Worm (Caenorhabditis elegans): ENCODE results near the gene R05D3.8.

Gene R05D3.8

ce11 chrIII:8358213-8358672, at the start of gene R05D3.8, which contains the start of gene rfp-1 (continued):
- TF ChIP-seq lin-35 (GFP tag; optimal IDR thresholded peaks at IDR 0.05) (peak in 1 of 3 experiments; percentile 73), chd-7 (tag; optimal IDR thresholded peaks at IDR 0.05) (no peak), F52B5.7 (tag; optimal IDR thresholded peaks at IDR 0.05) (no peak), snpc-1.1 (tag; optimal IDR thresholded peaks at IDR 0.05; ENCODE audit: insufficient read depth) (no peak), ztf-22 (GFP tag; optimal IDR thresholded peaks at IDR 0.05) (no peak), F37B4.10 (GFP tag; IDR thresholded peaks at IDR 0.05) (0 out of 2 replicates have a peak, but pooled peaks have one; percentile 61), ccch-3 (GFP tag; optimal IDR thresholded peaks at IDR 0.05) (no peak), ztf-26 (tag; optimal IDR thresholded peaks at IDR 0.05) (no peak), ztf-3 (GFP tag; optimal IDR thresholded peaks at IDR 0.05) (no peak), ceh-91 (GFP tag; IDR thresholded peaks at IDR 0.05) (peak; percentile 72), T26A5.8 (tag; optimal IDR thresholded peaks at IDR 0.05) (no peak), zfh-2 (GFP tag; conservative IDR thresholded peaks at IDR 0.05) (no peak), hmg-1.2 (GFP tag; IDR thresholded peaks at IDR 0.05) (peak; percentile 53; the same call in 1 of the 2 replicates), ztf-28 (GFP tag; IDR thresholded peaks at IDR 0.05) (no peak), tbp1 (GFP tag; optimal IDR thresholded peaks at IDR 0.05) (peak; percentile 52), die-1 (tag; optimal IDR thresholded peaks at IDR 0.05) (no peak), snpc-3.4 (tag; optimal IDR thresholded peaks at IDR 0.05) (no peak), nfyb-1 (GFP tag; IDR thresholded peaks at IDR 0.05) (peak; percentile 67; the same call in 1 of the 2 replicates), tbx-9 (tag; optimal IDR thresholded peaks at IDR 0.05; ENCODE audit: borderline replicate concordance) (no peak), F57C9.4 (tag; optimal IDR thresholded peaks at IDR 0.05) (no peak), T07F8.4 (tag; optimal IDR thresholded peaks at IDR 0.05) (no peak), sptf-2 (GFP tag; optimal IDR thresholded peaks at IDR 0.05) (no peak), B0261.1 (tag; optimal IDR thresholded peaks at IDR 0.05) (no peak), dpff-1 (tag; optimal IDR thresholded peaks at IDR 0.05) (no peak), zim-3 (tag; optimal IDR thresholded peaks at IDR 0.05) (no peak), ekl-4 (GFP tag; IDR thresholded peaks at IDR 0.05) (peak; percentile 49; the same call in 1 of the 2 replicates), lir-1 (GFP tag; conservative IDR thresholded peaks at IDR 0.05) (no peak; the same call in 1 of the 2 replicates), nhr-120 (GFP tag; IDR thresholded peaks at IDR 0.05) (no peak), nfya-1 (tag; optimal IDR thresholded peaks at IDR 0.05; ENCODE audit: borderline replicate concordance, insufficient read depth) (no peak), F22D6.2 (tag; optimal IDR thresholded peaks at IDR 0.05) (no peak)

ce11 chrIII:8405449-8405962, 47.4 kb upstream of the R05D3.8 start, which contains the start of the genes ubxn-4 and cyy-1:
ubxn-4 (minus strand) TSS chrIII:8405562.
cyy-1 (plus strand) TSS chrIII:8405874.
- TF ChIP-seq chd-7 (tag; optimal IDR thresholded peaks at IDR 0.05) (no peak), him-1 (tag; optimal IDR thresholded peaks at IDR 0.05) (no peak), unc-130 (GFP tag; optimal IDR thresholded peaks at IDR 0.05) (no peak), mxl-1 (tag; optimal IDR thresholded peaks at IDR 0.05) (no peak), nhr-90 (tag; optimal IDR thresholded peaks at IDR 0.05) (no peak)

DNA sequence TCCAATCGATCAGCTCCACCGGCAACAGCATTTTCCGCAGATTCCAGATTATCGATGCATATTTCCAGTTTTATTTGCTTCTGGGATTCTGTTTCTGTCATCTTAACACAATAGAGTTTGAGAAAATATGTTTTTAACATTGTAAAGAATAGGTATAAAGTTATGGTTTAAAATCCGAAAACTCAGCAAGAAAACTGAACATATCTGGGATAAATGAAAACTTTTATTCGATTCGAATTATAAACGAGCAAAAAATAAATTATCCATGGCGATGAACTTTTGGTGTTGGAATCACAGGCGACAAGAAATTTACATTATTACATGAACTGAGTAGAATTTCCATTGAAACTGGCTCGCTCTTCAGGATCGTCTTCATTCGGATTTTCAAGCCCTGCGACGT, 45.4 kb upstream of the R05D3.8 start, which contains the start of gene cutc-1:
Gene cutc-1 (minus strand): TSS at position 101 of the 400 bp plus-strand sequence.
- TF ChIP-seq tbp1 (GFP tag; optimal IDR thresholded peaks at IDR 0.05) (no peak), lag-1 (GFP tag; IDR thresholded peaks at IDR 0.05) (no peak), dox-1 (GFP tag; IDR thresholded peaks at IDR 0.05) (no peak), ekl-4 (GFP tag; IDR thresholded peaks at IDR 0.05) (no peak), madf-6 (GFP tag; IDR thresholded peaks at IDR 0.05) (no peak; the same call in 1 of the 2 replicates), lin-35 (GFP tag; optimal IDR thresholded peaks at IDR 0.05) (no peak), C17E4.6 (GFP tag; IDR thresholded peaks at IDR 0.05) (no peak), him-1 (tag; optimal IDR thresholded peaks at IDR 0.05) (no peak), hmg-20 (GFP tag; IDR thresholded peaks at IDR 0.05) (no peak), bed-1 (GFP tag; IDR thresholded peaks at IDR 0.05) (no peak)

Data from whole organism, young adult.